Worm (Caenorhabditis elegans) whole organism, L3 larva: Measurements from ENCODE around the gene F42A10.7.

Source experiments
- R02D3.7 ChIP-seq: fragments of 150-350 bp; optimal IDR thresholded peaks from 2 replicates; lab custom pipeline; 2014; ENCODE audit warnings: missing biosample characterization, missing genetic modification characterization
- ZK546.5 ChIP-seq: sonication (generic microtip); optimal IDR thresholded peaks from 2 replicates; lab custom pipeline; 2017; ENCODE audit warnings: missing biosample characterization, missing genetic modification characterization
- aly-2 ChIP-seq: fragments of 150-350 bp; optimal IDR thresholded peaks from 2 replicates; lab custom pipeline; 2014; ENCODE audit warnings: missing biosample characterization, missing genetic modification characterization
- ama-1 ChIP-seq: fragments of 150-350 bp; optimal IDR thresholded peaks from 2 replicates; lab custom pipeline; 2018
- ceh-16 ChIP-seq: sonication (generic microtip); optimal IDR thresholded peaks from 2 replicates; lab custom pipeline; 2017; ENCODE audit warnings: missing biosample characterization, missing genetic modification characterization
- ceh-82 ChIP-seq: fragments of 150-350 bp; optimal IDR thresholded peaks from 2 replicates; lab custom pipeline; 2014; ENCODE audit warnings: missing biosample characterization, missing genetic modification characterization
- ceh-9 ChIP-seq: sonication (generic microtip); optimal IDR thresholded peaks from 2 replicates; lab custom pipeline; 2018; ENCODE audit warnings: missing biosample characterization, missing genetic modification characterization
- daf-12 ChIP-seq: fragments of 150-350 bp; optimal IDR thresholded peaks from 2 replicates; lab custom pipeline; 2014; ENCODE audit warnings: missing biosample characterization, missing genetic modification reagents, missing genetic modification characterization
- egl-27 ChIP-seq: sonication (generic microtip); optimal IDR thresholded peaks from 4 replicates; lab custom pipeline; 2017; ENCODE audit warnings: missing biosample characterization, missing genetic modification reagents, missing genetic modification characterization
- elt-1 ChIP-seq: fragments of 150-350 bp; optimal IDR thresholded peaks from 2 replicates; lab custom pipeline; 2014; ENCODE audit warnings: missing biosample characterization, missing genetic modification characterization
- elt-2 ChIP-seq: sonication (generic microtip); optimal IDR thresholded peaks from 2 replicates; lab custom pipeline; 2016; ENCODE audit warnings: missing genetic modification reagents, mild to moderate bottlenecking, missing genetic modification characterization, missing compliant biosample characterization
- elt-3 ChIP-seq, 3 experiments: fragments of 150-350 bp in 1 of 3; sonication (generic microtip) in 2 of 3; optimal IDR thresholded peaks; 2 replicates in 2 of 3; 4 replicates in 1 of 3; lab custom pipeline; 2014 to 2017; ENCODE audit warnings: missing biosample characterization in 3 of 3, missing genetic modification characterization in 3 of 3
- eor-1 ChIP-seq, 2 experiments: fragments of 150-350 bp; optimal IDR thresholded peaks; 2 replicates each; lab custom pipeline; 2014 to 2018; ENCODE audit warnings: missing biosample characterization in 2 of 2, missing genetic modification characterization in 2 of 2
- fkh-10 ChIP-seq: sonication (generic microtip); optimal IDR thresholded peaks from 2 replicates; lab custom pipeline; 2017; ENCODE audit warnings: missing biosample characterization, missing genetic modification reagents, missing genetic modification characterization
- fkh-2 ChIP-seq: fragments of 150-350 bp; optimal IDR thresholded peaks from 2 replicates; lab custom pipeline; 2014; ENCODE audit warnings: missing biosample characterization, missing genetic modification reagents, missing genetic modification characterization
- fos-1 ChIP-seq: fragments of 150-350 bp; optimal IDR thresholded peaks from 2 replicates; lab custom pipeline; 2014; ENCODE audit warnings: missing biosample characterization, missing genetic modification characterization
- hmg-11 ChIP-seq: sonication (generic microtip); optimal IDR thresholded peaks from 2 replicates; lab custom pipeline; 2016; ENCODE audit warnings: missing genetic modification characterization, missing compliant biosample characterization
- jun-1 ChIP-seq: fragments of 150-350 bp; optimal IDR thresholded peaks from 2 replicates; lab custom pipeline; 2014; ENCODE audit warnings: missing biosample characterization, missing genetic modification reagents, missing genetic modification characterization
- lin-39 ChIP-seq: fragments of 150-350 bp; optimal IDR thresholded peaks from 2 replicates; lab custom pipeline; 2018; ENCODE audit warnings: missing biosample characterization, missing genetic modification reagents, missing genetic modification characterization
- lsy-12 ChIP-seq: sonication (generic microtip); optimal IDR thresholded peaks from 2 replicates; lab custom pipeline; 2016; ENCODE audit warnings: mild to moderate bottlenecking, missing genetic modification characterization, missing compliant biosample characterization
- mdl-1 ChIP-seq: fragments of 150-350 bp; optimal IDR thresholded peaks from 2 replicates; lab custom pipeline; 2014; ENCODE audit warnings: missing biosample characterization, missing genetic modification characterization
- mml-1 ChIP-seq: fragments of 150-350 bp; sonication (generic microtip); optimal IDR thresholded peaks from 3 replicates; lab custom pipeline; 2014; ENCODE audit warnings: missing biosample characterization, missing genetic modification characterization
- nfya-1 ChIP-seq: sonication (generic microtip); optimal IDR thresholded peaks from 2 replicates; lab custom pipeline; 2017; ENCODE audit warnings: missing genetic modification characterization, mild to moderate bottlenecking, missing compliant biosample characterization, antibody characterized with exemption, moderate library complexity; ENCODE audit not compliant: insufficient read depth
- nhr-11 ChIP-seq: fragments of 150-350 bp; optimal IDR thresholded peaks from 2 replicates; lab custom pipeline; 2014; ENCODE audit warnings: missing biosample characterization, missing genetic modification characterization
- nhr-12 ChIP-seq: fragments of 150-350 bp; optimal IDR thresholded peaks from 2 replicates; lab custom pipeline; 2014; ENCODE audit warnings: missing biosample characterization, missing genetic modification characterization
- nhr-237 ChIP-seq: fragments of 150-350 bp; optimal IDR thresholded peaks from 2 replicates; lab custom pipeline; 2014; ENCODE audit warnings: missing biosample characterization, missing genetic modification characterization
- nhr-25 ChIP-seq: sonication (generic microtip); optimal IDR thresholded peaks from 2 replicates; lab custom pipeline; 2017; ENCODE audit warnings: missing biosample characterization, missing genetic modification characterization
- nhr-28 ChIP-seq: fragments of 150-350 bp; optimal IDR thresholded peaks from 2 replicates; lab custom pipeline; 2014; ENCODE audit warnings: missing biosample characterization, missing genetic modification characterization
- nhr-43 ChIP-seq: sonication (generic microtip); optimal IDR thresholded peaks from 2 replicates; lab custom pipeline; 2016; ENCODE audit warnings: mild to moderate bottlenecking, missing genetic modification characterization, missing compliant biosample characterization; ENCODE audit not compliant: poor library complexity, severe bottlenecking
- nhr-67 ChIP-seq: fragments of 150-350 bp; optimal IDR thresholded peaks from 2 replicates; lab custom pipeline; 2014; ENCODE audit warnings: missing biosample characterization, missing genetic modification characterization
- nhr-76 ChIP-seq: fragments of 150-350 bp; sonication (generic microtip); optimal IDR thresholded peaks from 5 replicates; lab custom pipeline; 2014; ENCODE audit warnings: missing biosample characterization, missing genetic modification characterization
- nhr-77 ChIP-seq: fragments of 150-350 bp; optimal IDR thresholded peaks from 2 replicates; lab custom pipeline; 2014; ENCODE audit warnings: missing biosample characterization, missing genetic modification characterization
- pha-4 ChIP-seq: fragments of 150-350 bp; optimal IDR thresholded peaks from 2 replicates; lab custom pipeline; 2014; ENCODE audit warnings: missing biosample characterization, missing genetic modification reagents, missing genetic modification characterization
- pqm-1 ChIP-seq: fragments of 150-350 bp; optimal IDR thresholded peaks from 2 replicates; lab custom pipeline; 2017; ENCODE audit warnings: missing biosample characterization, missing genetic modification characterization, inconsistent platforms
- snpc-4 ChIP-seq: fragments of 150-350 bp; optimal IDR thresholded peaks from 2 replicates; lab custom pipeline; 2014; ENCODE audit warnings: missing biosample characterization, missing genetic modification characterization
- tbx-2 ChIP-seq: sonication (generic microtip); optimal IDR thresholded peaks from 2 replicates; lab custom pipeline; 2016; ENCODE audit warnings: mild to moderate bottlenecking, missing genetic modification characterization, missing compliant biosample characterization
- unc-39 ChIP-seq: sonication (generic microtip); optimal IDR thresholded peaks from 4 replicates; lab custom pipeline; 2017; ENCODE audit warnings: missing biosample characterization, missing genetic modification characterization
- unc-62 ChIP-seq: fragments of 150-350 bp; sonication (generic microtip); optimal IDR thresholded peaks from 4 replicates; lab custom pipeline; 2014; ENCODE audit warnings: missing biosample characterization, missing genetic modification reagents, missing genetic modification characterization
- ztf-4 ChIP-seq: fragments of 150-350 bp; optimal IDR thresholded peaks from 2 replicates; lab custom pipeline; 2014; ENCODE audit warnings: missing biosample characterization, missing genetic modification characterization

The F42A10.7 gene

DNA sequence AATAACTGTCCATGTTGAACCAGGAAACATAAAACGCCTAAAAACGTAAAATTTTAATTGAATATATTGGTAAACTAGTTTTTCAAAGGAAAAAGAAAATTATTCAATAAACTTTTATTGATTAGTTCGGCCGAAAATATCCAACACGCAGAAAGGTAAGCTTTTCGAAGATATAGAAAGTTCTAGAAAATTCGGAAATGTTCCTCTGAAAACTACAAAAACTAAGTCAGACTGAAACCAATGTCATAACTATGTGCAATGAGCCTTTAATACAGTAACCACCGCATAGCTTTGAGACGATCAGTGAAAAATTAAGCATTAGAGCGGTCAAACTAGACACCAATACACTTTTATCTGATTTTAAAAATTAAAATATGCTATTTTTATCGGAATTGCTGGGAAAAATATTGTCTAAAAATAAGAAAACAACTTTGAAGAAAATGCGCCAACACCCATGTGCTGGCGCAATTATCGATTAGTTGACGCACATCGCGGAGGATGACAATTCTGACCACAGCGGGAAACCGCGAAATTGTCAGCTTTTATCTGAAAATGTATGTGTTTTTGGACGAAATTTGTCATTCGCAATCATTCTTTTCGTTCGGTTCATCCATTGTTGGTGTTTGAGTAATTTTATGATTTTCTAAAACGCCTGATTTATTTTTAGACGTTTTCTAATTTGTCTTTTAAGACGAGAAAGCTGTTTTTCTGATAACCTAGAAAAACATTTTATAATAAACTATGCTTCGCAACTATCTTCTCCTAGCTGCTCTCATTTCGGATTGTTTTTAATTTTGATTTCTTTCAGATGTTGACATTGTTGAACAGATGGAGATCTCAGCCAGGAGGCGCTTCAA, 20.1 kb upstream of the F42A10.7 start, which contains the start of the genes C23G10.7 and rpn-2 (continued):
- TF ChIP-seq nhr-237 (tag; lab: Kevin White, UChicago) (no peak), nhr-43 (tag; lab: Kevin White, UChicago) (peak; percentile 0)

DNA sequence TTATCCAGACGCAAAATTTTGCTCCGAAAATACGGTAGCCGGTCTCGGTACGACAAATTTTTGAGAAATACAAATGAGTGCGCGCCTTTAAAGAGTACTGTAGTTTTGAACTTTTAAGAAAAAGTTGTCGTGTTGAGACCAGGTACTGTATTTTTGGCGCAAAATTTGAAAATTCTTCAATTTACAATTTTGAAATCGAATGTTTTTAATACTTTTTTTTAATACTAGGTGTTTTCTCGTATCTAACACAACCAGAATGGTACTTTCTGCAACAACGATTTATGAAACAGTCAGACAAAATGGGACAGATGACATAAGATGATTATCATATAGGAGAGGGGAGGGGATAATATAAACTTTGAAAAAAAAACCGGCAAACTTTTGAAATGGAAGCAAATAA, 17.2 kb upstream of the F42A10.7 start:
- TF ChIP-seq ceh-9 (tag; lab: Kevin White, UChicago) = no peak
- TF ChIP-seq nhr-43 (tag; lab: Kevin White, UChicago) = no peak
- no peak for TF ChIP-seq nhr-28 (tag; lab: Kevin White, UChicago)
- no peak for TF ChIP-seq nhr-12 (tag; lab: Kevin White, UChicago)
- TF ChIP-seq nhr-11 (tag; lab: Kevin White, UChicago) = no peak
- no peak for TF ChIP-seq ZK546.5 (tag; lab: Kevin White, UChicago)
- no peak for TF ChIP-seq ceh-82
- no peak for TF ChIP-seq unc-62 (GFP tag; lab: Kevin White, UChicago)
- no peak for TF ChIP-seq R02D3.7 (tag; lab: Kevin White, UChicago)
- no peak for TF ChIP-seq nhr-77
- TF ChIP-seq mdl-1 = no peak
- TF ChIP-seq tbx-2 (tag; lab: Kevin White, UChicago) = no peak
- TF ChIP-seq fkh-2 (tag; lab: Kevin White, UChicago) = no peak
- no peak for TF ChIP-seq eor-1 (tag; optimal IDR thresholded peaks at IDR 0.05; lab: Kevin White, UChicago)
- no peak for TF ChIP-seq nhr-67 (tag; lab: Kevin White, UChicago)
- no peak for TF ChIP-seq elt-1 (tag; lab: Kevin White, UChicago)
- TF ChIP-seq pqm-1 (tag; lab: Kevin White, UChicago) = no peak
- no peak for TF ChIP-seq aly-2 (tag; lab: Kevin White, UChicago)

DNA sequence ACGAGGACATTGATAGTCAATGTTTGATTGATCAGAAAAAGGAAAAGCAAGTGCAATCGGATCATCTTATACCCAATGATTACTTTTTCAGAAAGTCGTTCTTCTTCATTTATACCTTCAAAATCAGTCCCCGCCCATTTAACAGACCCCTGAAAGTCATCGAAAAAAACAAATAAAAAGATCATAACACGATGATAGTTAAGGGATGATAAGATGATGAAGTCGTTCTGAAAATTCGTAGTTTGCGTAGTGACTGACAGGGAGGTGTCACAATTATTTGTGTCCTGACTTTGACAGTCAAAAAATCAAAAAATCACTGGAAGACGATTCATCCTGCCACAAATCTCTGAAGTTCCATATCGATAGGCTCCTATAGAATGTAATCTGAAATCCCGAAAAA, 16.0 kb upstream of the F42A10.7 start, which contains the start of gene ugt-66:
TSS of gene ugt-66 (minus strand) at position 101 of the 400 bp plus-strand sequence.
- TF ChIP-seq nhr-11 (tag; lab: Kevin White, UChicago) (no peak), ceh-16 (tag; lab: Kevin White, UChicago) (no peak)

DNA sequence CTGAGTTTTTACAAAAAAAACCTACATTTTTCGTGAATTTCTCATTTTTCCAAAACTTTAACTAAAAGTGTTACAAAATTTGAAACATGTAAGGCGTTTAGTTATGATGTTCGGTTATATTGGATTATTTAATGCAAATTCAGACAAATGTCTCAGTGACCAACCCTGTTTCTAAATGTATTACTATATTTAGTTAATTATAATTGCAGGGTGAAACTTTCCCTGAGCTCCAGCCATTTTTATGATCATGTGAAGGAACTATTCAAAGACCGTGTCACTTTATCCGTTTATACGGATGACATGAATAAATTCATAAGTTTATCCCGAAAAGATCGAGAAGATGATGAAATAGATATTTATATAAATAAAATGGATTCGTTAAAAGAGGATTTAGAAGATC, 12.3 kb upstream of the F42A10.7 start, which contains the start of gene C23G10.5:
TSS of gene C23G10.5 (plus strand) at position 301 of the 400 bp plus-strand sequence.
- TF ChIP-seq ceh-9 (tag; lab: Kevin White, UChicago) (no peak), mml-1 (tag; lab: Kevin White, UChicago) (no peak), nhr-237 (tag; lab: Kevin White, UChicago) (no peak), nhr-43 (tag; lab: Kevin White, UChicago) (no peak), nhr-67 (tag; lab: Kevin White, UChicago) (no peak), fkh-10 (GFP tag; lab: Kevin White, UChicago) (no peak), lin-39 (tag; lab: Kevin White, UChicago) (no peak), daf-12 (tag; lab: Kevin White, UChicago) (no peak), jun-1 (tag; lab: Kevin White, UChicago) (no peak), unc-39 (tag; lab: Kevin White, UChicago) (no peak), tbx-2 (tag; lab: Kevin White, UChicago) (no peak), nfya-1 (tag; lab: Kevin White, UChicago) (no peak), ztf-4 (tag; lab: Kevin White, UChicago) (no peak), nhr-25 (tag; lab: Kevin White, UChicago) (no peak), snpc-4 (no peak), ceh-16 (tag; lab: Kevin White, UChicago) (no peak), lsy-12 (tag; lab: Kevin White, UChicago) (no peak), fos-1 (tag; lab: Kevin White, UChicago) (no peak), egl-27 (no peak)

DNA sequence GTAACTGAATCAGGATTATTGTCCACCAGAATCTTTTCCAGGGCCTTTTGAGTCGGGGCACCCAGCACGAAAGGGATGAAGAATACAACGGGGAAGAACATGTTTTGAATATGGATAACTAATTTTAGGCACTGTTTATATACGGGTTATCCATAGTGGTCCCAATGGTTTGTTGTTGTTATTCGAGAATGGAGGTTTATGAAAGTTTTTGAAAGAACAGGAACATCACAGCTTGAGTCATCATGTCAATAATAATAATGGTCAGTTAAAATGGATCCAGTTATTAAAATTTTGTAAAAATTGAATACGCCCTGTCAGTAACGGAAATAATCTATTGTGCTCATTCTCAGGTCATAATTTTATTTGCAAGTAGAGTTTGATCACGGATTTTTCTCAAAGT, 4.6 kb upstream of the F42A10.7 start, which contains the start of gene nas-28:
TSS of gene nas-28 (minus strand) at position 101 of the 400 bp plus-strand sequence.
- no peak for TF ChIP-seq hmg-11 (tag; lab: Kevin White, UChicago)
- no peak for TF ChIP-seq lin-39 (tag; lab: Kevin White, UChicago)
- TF ChIP-seq elt-2 (tag; lab: Kevin White, UChicago) = no peak
- TF ChIP-seq mdl-1 = no peak
- no peak for TF ChIP-seq ama-1 (lab: Kevin White, UChicago)
- no peak for TF ChIP-seq nhr-25 (tag; lab: Kevin White, UChicago)
- TF ChIP-seq nhr-12 (tag; lab: Kevin White, UChicago) = no peak
- TF ChIP-seq nhr-76 (tag; lab: Kevin White, UChicago) = no peak
- no peak for TF ChIP-seq elt-3 (tag; optimal IDR thresholded peaks at IDR 0.05; lab: Kevin White, UChicago)
- no peak for TF ChIP-seq pha-4 (tag; lab: Kevin White, UChicago)
- TF ChIP-seq jun-1 (tag; lab: Kevin White, UChicago) = no peak
- TF ChIP-seq nhr-11 (tag; lab: Kevin White, UChicago) = no peak
- TF ChIP-seq pqm-1 (tag; lab: Kevin White, UChicago) = no peak
